Fruit fly (Drosophila melanogaster) S2 (cell line): ENCODE data around the gene Nna1.

ENCODE experiments used
- CG8478 ChIP-seq: fragments of >200 bp; optimal IDR thresholded peaks from 2 replicates; lab custom pipeline; 2018
- CTCF ChIP-seq, 2 experiments: fragments of >200 bp; optimal IDR thresholded peaks; 2 replicates each; lab custom pipeline; 2018

- no peak for TF ChIP-seq CTCF (optimal IDR thresholded peaks at IDR 0.05; lab: Kevin White, UChicago)
- no peak for TF ChIP-seq CG8478 (lab: Kevin White, UChicago)
Measured at dm6 chrX:13670329-13670847, 21.7 kb upstream of the Nna1 start.
